Worm (Caenorhabditis elegans) whole organism, L4/young adult: ENCODE data around the gene cpna-5.

Experiments
- W03F9.2 ChIP-seq: fragments of 150-350 bp; optimal IDR thresholded peaks from 2 replicates; lab custom pipeline; 2014; ENCODE audit warnings: missing biosample characterization, missing genetic modification characterization
- dao-5 ChIP-seq: sonication (generic microtip); optimal IDR thresholded peaks from 2 replicates; lab custom pipeline; 2016; ENCODE audit warnings: missing genotype, missing genetic modification characterization, moderate library complexity, missing compliant biosample characterization
- him-1 ChIP-seq: sonication (generic microtip); optimal IDR thresholded peaks from 2 replicates; lab custom pipeline; 2016; ENCODE audit warnings: missing genotype, missing genetic modification reagents, missing genetic modification characterization, missing compliant biosample characterization

cpna-5 gene

ce11 chrII:7662008-7662686 is 56.2 kb downstream of the cpna-5 start, which contains the start of gene alfa-1:
alfa-1 (minus strand) TSS chrII:7662522.
- no peak for TF ChIP-seq him-1 (tag; lab: Kevin White, UChicago)
- no peak for TF ChIP-seq dao-5 (tag; lab: Kevin White, UChicago)
- no peak for TF ChIP-seq W03F9.2 (tag; lab: Kevin White, UChicago)
